Worm (Caenorhabditis elegans) whole organism, midembryonic: ENCODE results near the gene srj-1.

Experiments
- cog-1 ChIP-seq: sonication (generic microtip); optimal IDR thresholded peaks from 2 replicates; lab custom pipeline; 2016; ENCODE audit warnings: missing genetic modification characterization, missing compliant biosample characterization
- med-1 ChIP-seq: sonication (generic microtip); optimal IDR thresholded peaks from 2 replicates; lab custom pipeline; 2017; ENCODE audit warnings: missing genetic modification characterization, mild to moderate bottlenecking, missing compliant biosample characterization, antibody characterized with exemption, missing genetic modification reagents; ENCODE audit not compliant: insufficient read depth
- ref-1 ChIP-seq: fragments of 200-800 bp; sonication (Bioruptor generic); conservative IDR thresholded peaks from 2 replicates; pipeline ENCODE4 v1.3.6; 2022; ENCODE audit warnings: missing genetic modification reagents, missing genetic modification characterization, missing compliant biosample characterization
- tab-1 ChIP-seq: fragments of 200-800 bp; sonication (Bioruptor generic); IDR thresholded peaks from 2 replicates; pipeline ENCODE4 v1.3.6; 2022; ENCODE audit warnings: missing genetic modification characterization, missing compliant biosample characterization
- ztf-23 ChIP-seq: fragments of 200-800 bp; sonication (Bioruptor generic); IDR thresholded peaks from 2 replicates; pipeline ENCODE4 v1.3.6; 2022; ENCODE audit warnings: missing genetic modification reagents, missing genetic modification characterization, missing compliant biosample characterization

DNA sequence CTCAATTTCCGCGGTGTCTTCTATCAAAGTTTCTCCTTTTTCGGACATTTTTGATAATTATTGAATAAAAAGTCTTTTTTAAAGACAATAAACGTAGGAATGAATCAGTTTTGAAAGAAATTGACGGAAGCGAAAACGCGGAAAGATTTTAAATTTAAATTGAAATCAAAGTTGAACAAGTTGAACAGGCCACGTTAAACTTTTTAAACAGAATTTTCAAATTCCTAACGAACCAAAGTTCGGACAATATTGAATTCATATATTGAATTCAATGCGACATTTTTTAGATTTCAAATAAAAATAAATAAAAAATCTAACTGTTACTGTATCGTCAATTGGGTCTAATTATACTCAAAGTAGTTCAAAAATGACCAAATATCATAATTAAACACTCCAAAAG lies 15.5 kb downstream of the srj-1 start, which contains the start of gene hdl-1:
- TF ChIP-seq ref-1 (GFP tag; lab: Robert Waterston, UW) (no peak), med-1 (GFP tag; lab: Kevin White, UChicago) (no peak), cog-1 (no peak), ztf-23 (GFP tag; lab: Robert Waterston, UW) (no peak), tab-1 (GFP tag; lab: Robert Waterston, UW) (no peak)
